Fruit fly (Drosophila melanogaster): ENCODE results near the gene CG7556.

dm6 chrX:19166152-19166935 lies 13.3 kb downstream of the CG7556 start:
- TF ChIP-seq psq (optimal IDR thresholded peaks at IDR 0.05): no peak
- no peak for TF ChIP-seq insv (optimal IDR thresholded peaks at IDR 0.05)
- no peak for TF ChIP-seq h (optimal IDR thresholded peaks at IDR 0.05)
- TF ChIP-seq Myc (optimal IDR thresholded peaks at IDR 0.05): no peak
- no peak for TF ChIP-seq ttk (optimal IDR thresholded peaks at IDR 0.05)
- no peak for TF ChIP-seq Sin3A (optimal IDR thresholded peaks at IDR 0.05)

Data from Kc167 (cell line).